Fruit fly (Drosophila melanogaster) whole organism, prepupa: ENCODE data around the gene dlp.

Experiments used
- CG10669 ChIP-seq: fragments of 200-800 bp; sonication (Bioruptor generic); optimal IDR thresholded peaks from 3 replicates; lab custom pipeline; 2018; ENCODE audit warnings: missing biosample characterization, mild to moderate bottlenecking, missing genetic modification characterization, moderate library complexity
- CG1621 ChIP-seq: fragments of 200-800 bp; sonication (Bioruptor generic); optimal IDR thresholded peaks from 3 replicates; lab custom pipeline; 2018; ENCODE audit warnings: missing biosample characterization, mild to moderate bottlenecking, missing genetic modification characterization
- CG31627 ChIP-seq: fragments of 200-800 bp; sonication (Bioruptor generic); optimal IDR thresholded peaks from 3 replicates; lab custom pipeline; 2016; ENCODE audit warnings: missing biosample characterization, missing genetic modification characterization
- CG4318 ChIP-seq: fragments of 200-800 bp; sonication (Bioruptor generic); optimal IDR thresholded peaks from 3 replicates; lab custom pipeline; 2017; ENCODE audit warnings: missing biosample characterization, mild to moderate bottlenecking, missing genetic modification characterization
- Gug ChIP-seq: fragments of 200-800 bp; sonication (Bioruptor generic); IDR thresholded peaks from 2 replicates; pipeline ENCODE4 v1.3.6; 2022; ENCODE audit warnings: missing biosample characterization, missing genetic modification characterization
- dac ChIP-seq: fragments of 200-800 bp; sonication (Bioruptor generic); optimal IDR thresholded peaks from 2 replicates; lab custom pipeline; 2017; ENCODE audit warnings: missing biosample characterization, mild to moderate bottlenecking, missing genetic modification characterization
- salr ChIP-seq, 2 experiments: fragments of 200-800 bp; sonication (Bioruptor generic); optimal IDR thresholded peaks; 3 replicates each; lab custom pipeline; 2016 to 2018; ENCODE audit warnings: missing biosample characterization in 2 of 2, missing genetic modification characterization in 2 of 2, mild to moderate bottlenecking in 1 of 2
- spab ChIP-seq: fragments of 200-800 bp; sonication (Bioruptor generic); optimal IDR thresholded peaks from 2 replicates; lab custom pipeline; 2017; ENCODE audit warnings: missing biosample characterization, mild to moderate bottlenecking, missing genetic modification characterization, missing genetic modification reagents

DNA sequence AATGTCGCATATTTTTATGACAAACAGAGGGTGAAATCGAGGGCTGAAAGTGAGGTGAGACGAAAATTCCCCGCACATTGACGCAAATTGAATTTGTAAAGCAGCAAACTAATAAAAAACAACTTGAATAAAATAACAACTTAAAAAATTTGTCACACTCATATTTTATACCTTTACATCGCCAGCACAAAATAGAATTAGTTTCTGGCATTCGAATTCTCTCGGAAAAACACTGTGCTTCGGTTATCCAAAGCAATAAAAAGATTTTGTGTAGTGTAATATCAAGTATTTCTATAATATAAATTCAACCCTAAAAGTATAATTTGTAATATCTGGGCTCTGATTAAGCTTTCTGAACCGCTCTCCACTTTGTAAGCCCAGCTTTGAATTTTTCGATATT lies 27.1 kb upstream of the dlp start:
- no peak for TF ChIP-seq salr (GFP tag; optimal IDR thresholded peaks at IDR 0.05; lab: Kevin White, UChicago)
- TF ChIP-seq dac (GFP tag; lab: Kevin White, UChicago), result no peak
- no peak for TF ChIP-seq CG4318 (GFP tag; lab: Kevin White, UChicago)
- TF ChIP-seq CG31627 (GFP tag; lab: Kevin White, UChicago), result no peak
- no peak for TF ChIP-seq Gug (GFP tag; lab: Robert Waterston, UW)
- no peak for TF ChIP-seq spab (GFP tag; lab: Kevin White, UChicago)
- TF ChIP-seq CG1621 (tag; lab: Kevin White, UChicago), result no peak
- TF ChIP-seq CG10669 (GFP tag; lab: Kevin White, UChicago), result no peak
